Worm (Caenorhabditis elegans): ENCODE data around the gene bli-2.

DNA sequence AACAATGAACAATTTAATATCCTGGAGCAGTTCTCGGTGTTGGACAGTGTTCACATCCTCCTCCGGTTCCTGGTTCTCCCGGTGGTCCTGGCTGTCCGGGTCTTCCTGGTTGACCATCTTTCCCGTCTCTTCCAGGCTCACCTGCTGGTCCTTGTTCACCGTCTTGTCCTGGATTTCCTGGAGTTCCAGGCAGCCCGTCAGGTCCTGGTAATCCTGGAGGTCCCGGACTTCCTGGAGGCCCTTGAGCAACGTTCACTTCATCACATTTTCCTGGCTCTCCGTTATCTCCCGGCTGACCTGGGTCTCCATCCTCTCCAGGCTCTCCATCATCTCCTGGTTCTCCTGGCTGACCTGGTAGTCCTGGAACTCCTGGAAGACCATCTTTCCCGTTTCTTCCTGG, 808 bp downstream of the bli-2 start:
- TF ChIP-seq him-1 (tag; optimal IDR thresholded peaks at IDR 0.05), result no peak
- no peak for TF ChIP-seq dao-5 (tag; optimal IDR thresholded peaks at IDR 0.05)

Data from whole organism, L4/young adult.